Worm (Caenorhabditis elegans) whole organism, midembryonic: ENCODE data around the gene Y46G5A.38.

Source experiments
- T22C8.4 ChIP-seq: fragments of 200-800 bp; sonication (Bioruptor generic); IDR thresholded peaks from 2 replicates; pipeline ENCODE4 v1.3.6; 2022; ENCODE audit warnings: missing genetic modification characterization, missing compliant biosample characterization
- cog-1 ChIP-seq: sonication (generic microtip); optimal IDR thresholded peaks from 2 replicates; lab custom pipeline; 2016; ENCODE audit warnings: missing genetic modification characterization, missing compliant biosample characterization
- flt-1 ChIP-seq: fragments of 200-800 bp; sonication (Bioruptor generic); IDR thresholded peaks from 2 replicates; pipeline ENCODE4 v1.3.6; 2022; ENCODE audit warnings: missing genetic modification characterization, missing compliant biosample characterization
- klf-2 ChIP-seq: fragments of 200-800 bp; sonication (Bioruptor generic); conservative IDR thresholded peaks from 2 replicates; pipeline ENCODE4 v1.3.6; 2022; ENCODE audit warnings: missing genetic modification reagents, missing genetic modification characterization, missing compliant biosample characterization
- med-1 ChIP-seq: sonication (generic microtip); optimal IDR thresholded peaks from 2 replicates; lab custom pipeline; 2017; ENCODE audit warnings: missing genetic modification characterization, mild to moderate bottlenecking, missing compliant biosample characterization, antibody characterized with exemption, missing genetic modification reagents; ENCODE audit not compliant: insufficient read depth
- ref-1 ChIP-seq: fragments of 200-800 bp; sonication (Bioruptor generic); conservative IDR thresholded peaks from 2 replicates; pipeline ENCODE4 v1.3.6; 2022; ENCODE audit warnings: missing genetic modification reagents, missing genetic modification characterization, missing compliant biosample characterization
- tab-1 ChIP-seq: fragments of 200-800 bp; sonication (Bioruptor generic); IDR thresholded peaks from 2 replicates; pipeline ENCODE4 v1.3.6; 2022; ENCODE audit warnings: missing genetic modification characterization, missing compliant biosample characterization
- ztf-23 ChIP-seq: fragments of 200-800 bp; sonication (Bioruptor generic); IDR thresholded peaks from 2 replicates; pipeline ENCODE4 v1.3.6; 2022; ENCODE audit warnings: missing genetic modification reagents, missing genetic modification characterization, missing compliant biosample characterization
- ztf-29 ChIP-seq: fragments of 200-800 bp; sonication (Bioruptor generic); IDR thresholded peaks from 2 replicates; pipeline ENCODE4 v1.3.6; 2022; ENCODE audit warnings: missing genetic modification reagents, missing genetic modification characterization, missing compliant biosample characterization

Gene Y46G5A.38

ce11 chrII:12799364-12799763 is 27.5 kb upstream of the Y46G5A.38 start:
- no peak for TF ChIP-seq tab-1 (GFP tag; lab: Robert Waterston, UW)
- TF ChIP-seq ztf-23 (GFP tag; lab: Robert Waterston, UW): 0 out of 2 replicates have a peak, but pooled peaks have one; percentile 8
- TF ChIP-seq T22C8.4 (GFP tag; lab: Robert Waterston, UW): no peak
- TF ChIP-seq ztf-29: no peak
- TF ChIP-seq ref-1 (GFP tag; lab: Robert Waterston, UW): no peak
- TF ChIP-seq med-1: no peak
- no peak for TF ChIP-seq cog-1 (tag; lab: Kevin White, UChicago)
- no peak for TF ChIP-seq klf-2
- peak; percentile 25; the same call in 1 of the 2 replicates for TF ChIP-seq flt-1 (GFP tag; lab: Robert Waterston, UW)

- TF ChIP-seq flt-1 (GFP tag; lab: Robert Waterston, UW) (no peak), cog-1 (tag; lab: Kevin White, UChicago) (no peak), ref-1 (GFP tag; lab: Robert Waterston, UW) (no peak), tab-1 (GFP tag; lab: Robert Waterston, UW) (no peak), ztf-29 (no peak), ztf-23 (GFP tag; lab: Robert Waterston, UW) (no peak), T22C8.4 (GFP tag; lab: Robert Waterston, UW) (no peak), klf-2 (no peak), med-1 (no peak)
Observed at ce11 chrII:12799927-12800522, 26.8 kb upstream of the Y46G5A.38 start.

DNA sequence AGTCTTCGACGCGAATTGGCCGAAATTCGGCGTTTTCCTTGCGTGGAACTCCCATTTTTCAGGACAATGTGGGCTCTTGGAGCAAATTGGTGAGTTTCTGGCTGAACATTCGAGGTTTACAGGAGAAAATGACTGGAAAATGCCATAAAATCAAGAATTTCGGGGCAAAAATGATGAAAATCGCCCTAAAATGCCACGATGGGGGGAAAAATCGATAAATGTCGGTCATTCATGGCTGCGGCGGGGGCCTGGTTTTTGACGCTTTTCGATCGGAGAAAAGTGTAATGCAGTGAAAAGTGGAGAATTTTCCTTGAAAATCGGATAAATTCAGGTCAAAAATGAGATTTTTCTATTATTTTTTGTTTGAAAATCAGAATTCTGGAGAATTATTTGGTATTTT is 21.7 kb upstream of the Y46G5A.38 start, which contains the start of the genes Y46G5A.18 and Y46G5A.47:
Y46G5A.18 (minus strand) TSS at position 101 of the 400 bp plus-strand sequence.
Y46G5A.47 (minus strand) TSS at position 146 of the 400 bp plus-strand sequence.
- TF ChIP-seq cog-1 (tag; lab: Kevin White, UChicago) (no peak), T22C8.4 (GFP tag; lab: Robert Waterston, UW) (peak; percentile 47; the same call in 1 of the 2 replicates)

ce11 chrII:12805765-12806384 is 21.0 kb upstream of the Y46G5A.38 start:
- no peak for TF ChIP-seq ref-1 (GFP tag; lab: Robert Waterston, UW)
- no peak for TF ChIP-seq cog-1 (tag; lab: Kevin White, UChicago)
- TF ChIP-seq med-1: no peak
- no peak for TF ChIP-seq ztf-23 (GFP tag; lab: Robert Waterston, UW)
- TF ChIP-seq ztf-29: no peak
- TF ChIP-seq T22C8.4 (GFP tag; lab: Robert Waterston, UW): no peak
- TF ChIP-seq klf-2: no peak
- TF ChIP-seq tab-1 (GFP tag; lab: Robert Waterston, UW): no peak
- no peak for TF ChIP-seq flt-1 (GFP tag; lab: Robert Waterston, UW)

DNA sequence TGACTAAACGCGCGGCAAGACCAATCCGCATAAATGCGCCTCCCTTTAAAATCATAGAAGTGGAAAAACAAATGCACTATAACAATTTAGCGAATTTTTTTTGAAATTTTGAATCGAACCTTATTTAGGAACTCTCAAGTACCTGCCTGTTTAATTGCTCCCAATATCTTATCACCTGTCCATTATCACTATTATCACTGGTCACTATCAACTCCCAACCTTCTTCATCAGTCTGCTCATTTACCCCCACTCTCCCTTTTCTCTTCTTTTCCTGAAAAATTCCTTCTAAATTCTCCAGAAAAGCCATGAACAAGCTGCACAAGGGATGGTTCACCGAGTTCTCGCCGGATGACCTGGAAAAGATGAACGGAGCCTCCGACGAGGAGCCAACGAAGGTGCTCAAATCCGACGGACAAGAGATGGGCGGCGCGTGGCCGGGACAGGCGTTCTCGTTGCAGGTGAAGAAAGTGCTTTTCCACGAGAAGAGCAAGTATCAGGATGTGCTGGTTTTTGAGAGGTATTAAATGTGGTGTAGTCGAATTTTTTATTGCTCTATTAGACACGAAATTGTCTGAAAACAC is 20.2 kb upstream of the Y46G5A.38 start, which contains the start of gene spds-1:
spds-1 (plus strand) TSS at position 298 of the 581 bp plus-strand sequence.
- TF ChIP-seq ztf-29 (no peak), cog-1 (tag; lab: Kevin White, UChicago) (no peak), klf-2 (no peak), flt-1 (GFP tag; lab: Robert Waterston, UW) (no peak), med-1 (no peak), tab-1 (GFP tag; lab: Robert Waterston, UW) (no peak), ref-1 (GFP tag; lab: Robert Waterston, UW) (no peak), T22C8.4 (GFP tag; lab: Robert Waterston, UW) (no peak), ztf-23 (GFP tag; lab: Robert Waterston, UW) (no peak)

ce11 chrII:12808746-12809145 is 18.1 kb upstream of the Y46G5A.38 start:
- TF ChIP-seq T22C8.4 (GFP tag; lab: Robert Waterston, UW) (no peak), flt-1 (GFP tag; lab: Robert Waterston, UW) (no peak), tab-1 (GFP tag; lab: Robert Waterston, UW) (no peak), ztf-29 (no peak), ztf-23 (GFP tag; lab: Robert Waterston, UW) (no peak)

- TF ChIP-seq tab-1 (GFP tag; lab: Robert Waterston, UW) (no peak), cog-1 (tag; lab: Kevin White, UChicago) (no peak), ref-1 (GFP tag; lab: Robert Waterston, UW) (no peak), klf-2 (no peak), flt-1 (GFP tag; lab: Robert Waterston, UW) (no peak), ztf-29 (no peak), ztf-23 (GFP tag; lab: Robert Waterston, UW) (no peak), T22C8.4 (GFP tag; lab: Robert Waterston, UW) (no peak), med-1 (no peak)
Observed at ce11 chrII:12809725-12810124, 17.1 kb upstream of the Y46G5A.38 start.

- TF ChIP-seq ztf-29 (no peak), cog-1 (tag; lab: Kevin White, UChicago) (no peak), tab-1 (GFP tag; lab: Robert Waterston, UW) (no peak), med-1 (no peak)
Observed at ce11 chrII:12810709-12811108, 16.1 kb upstream of the Y46G5A.38 start, which contains the start of gene Y46G5A.20. Gene Y46G5A.20, plus strand, starts transcription at chrII:12811009.

ce11 chrII:12813253-12813652 is 13.6 kb upstream of the Y46G5A.38 start:
- TF ChIP-seq cog-1 (tag; lab: Kevin White, UChicago) (no peak), med-1 (no peak), ref-1 (GFP tag; lab: Robert Waterston, UW) (no peak), flt-1 (GFP tag; lab: Robert Waterston, UW) (no peak), T22C8.4 (GFP tag; lab: Robert Waterston, UW) (no peak), ztf-29 (no peak), tab-1 (GFP tag; lab: Robert Waterston, UW) (no peak)
